Fruit fly (Drosophila melanogaster) whole organism, embryonic: Measurements from ENCODE around the gene Tim17b1.

Source experiments
- CG11085 ChIP-seq: fragments of 200-800 bp; sonication (Bioruptor generic); IDR thresholded peaks from 2 replicates; pipeline ENCODE4 v1.3.6; 2022; ENCODE audit warnings: missing biosample characterization, missing genetic modification characterization
- CG1233 ChIP-seq: fragments of 200-800 bp; sonication (Bioruptor generic); optimal IDR thresholded peaks from 4 replicates; lab custom pipeline; 2018; ENCODE audit warnings: missing biosample characterization, mild to moderate bottlenecking, missing genetic modification characterization
- CG14710 ChIP-seq: fragments of 200-800 bp; sonication (Bioruptor generic); optimal IDR thresholded peaks from 3 replicates; lab custom pipeline; 2019; ENCODE audit warnings: missing biosample characterization, mild to moderate bottlenecking, missing genetic modification characterization, moderate library complexity
- CG17359 ChIP-seq: fragments of 200-800 bp; sonication (Bioruptor generic); optimal IDR thresholded peaks from 3 replicates; lab custom pipeline; 2018; ENCODE audit warnings: missing biosample characterization, mild to moderate bottlenecking, missing genetic modification characterization, moderate library complexity
- CG2199 ChIP-seq: fragments of 200-800 bp; sonication (Bioruptor generic); IDR thresholded peaks from 3 replicates; pipeline ENCODE4 v1.3.6; 2022; ENCODE audit warnings: missing biosample characterization, missing genetic modification characterization
- CG4282 ChIP-seq: fragments of 200-800 bp; sonication (Bioruptor generic); optimal IDR thresholded peaks from 2 replicates; lab custom pipeline; 2016; ENCODE audit warnings: missing biosample characterization, missing genetic modification characterization
- Rfx ChIP-seq: fragments of 200-800 bp; sonication (Bioruptor generic); IDR thresholded peaks from 2 replicates; pipeline ENCODE4 v1.3.6; 2022; ENCODE audit warnings: missing biosample characterization, missing genetic modification characterization
- lov ChIP-seq, 2 experiments: fragments of 200-800 bp in 1 of 2; fragments of >200 bp in 1 of 2; sonication (Bioruptor generic) in 1 of 2; IDR thresholded peaks in 1 of 2; optimal IDR thresholded peaks in 1 of 2; 2 replicates in 1 of 2; 3 replicates in 1 of 2; pipeline versions ENCODE4 v1.3.6 to Lab custom; 2017 to 2022; ENCODE audit warnings: missing biosample characterization in 1 of 2, missing genetic modification characterization in 1 of 2
- tna ChIP-seq: fragments of 200-800 bp; sonication (Bioruptor generic); IDR thresholded peaks from 2 replicates; pipeline ENCODE4 v1.3.6; 2022; ENCODE audit warnings: missing biosample characterization, missing genetic modification characterization; ENCODE audit not compliant: partially characterized antibody

dm6 chr3R:5327911-5328310 is 28.0 kb downstream of the Tim17b1 start:
- TF ChIP-seq CG2199 (GFP tag; lab: Robert Waterston, UW) (no peak), CG14710 (peak; percentile 29), lov (optimal IDR thresholded peaks at IDR 0.05; lab: Kevin White, UChicago) (no peak), lov (GFP tag; IDR thresholded peaks at IDR 0.05; lab: Robert Waterston, UW) (no peak), CG1233 (GFP tag; lab: Kevin White, UChicago) (peak; percentile 23), CG11085 (GFP tag; lab: Robert Waterston, UW) (no peak), Rfx (GFP tag; lab: Robert Waterston, UW) (no peak), CG4282 (GFP tag; lab: Kevin White, UChicago) (no peak), tna (GFP tag; lab: Robert Waterston, UW) (no peak), CG17359 (tag; lab: Kevin White, UChicago) (no peak)
